Worm (Caenorhabditis elegans): ENCODE measurements around the gene Y19D10B.8.

Y19D10B.8 gene

DNA sequence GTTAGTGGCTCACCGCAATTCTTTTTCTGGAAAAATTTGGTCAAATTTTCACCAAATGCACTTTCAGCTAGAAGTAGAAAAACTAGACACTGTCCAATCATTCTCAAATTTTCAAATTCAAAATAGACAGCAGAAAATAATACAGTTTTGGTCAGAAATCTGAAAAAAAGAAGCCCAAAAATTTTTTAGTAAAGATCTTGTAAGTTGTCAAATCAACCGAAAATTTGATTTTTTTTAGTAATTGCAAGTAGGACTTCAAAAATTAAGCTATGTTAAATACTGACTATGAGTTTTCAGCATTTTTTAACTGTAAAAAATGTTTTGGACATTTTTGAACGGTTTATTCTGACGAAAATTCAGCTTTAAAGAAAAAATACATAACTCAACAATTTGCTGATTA, at the start of gene Y19D10B.8:
Gene Y19D10B.8, minus strand, starts transcription at position 101 of the 400 bp plus-strand sequence.
- TF ChIP-seq hlh-1 (tag; optimal IDR thresholded peaks at IDR 0.05), result no peak
- no peak for TF ChIP-seq pha-4 (tag; optimal IDR thresholded peaks at IDR 0.05)
- no peak for TF ChIP-seq snpc-4 (tag; optimal IDR thresholded peaks at IDR 0.05)
- no peak for TF ChIP-seq lin-32 (GFP tag; optimal IDR thresholded peaks at IDR 0.05)
- TF ChIP-seq sem-2 (GFP tag; optimal IDR thresholded peaks at IDR 0.05), result no peak
- TF ChIP-seq ces-1 (GFP tag; optimal IDR thresholded peaks at IDR 0.05), result no peak
- TF ChIP-seq sptf-1 (tag; optimal IDR thresholded peaks at IDR 0.05), result no peak
- TF ChIP-seq ceh-83 (GFP tag; optimal IDR thresholded peaks at IDR 0.05), result no peak
- no peak for TF ChIP-seq bed-3 (GFP tag; optimal IDR thresholded peaks at IDR 0.05)
- TF ChIP-seq blmp-1 (tag; optimal IDR thresholded peaks at IDR 0.05), result no peak
- TF ChIP-seq ceh-43 (GFP tag; optimal IDR thresholded peaks at IDR 0.05), result no peak
- no peak for TF ChIP-seq ztf-11 (tag; optimal IDR thresholded peaks at IDR 0.05)
- no peak for TF ChIP-seq zip-8 (tag; optimal IDR thresholded peaks at IDR 0.05)
- no peak for TF ChIP-seq flh-1 (GFP tag; optimal IDR thresholded peaks at IDR 0.05)
- no peak for TF ChIP-seq tbx-8 (GFP tag; optimal IDR thresholded peaks at IDR 0.05)
- no peak for TF ChIP-seq mls-2 (tag; optimal IDR thresholded peaks at IDR 0.05)
- TF ChIP-seq nhr-237 (tag; optimal IDR thresholded peaks at IDR 0.05), result no peak
- TF ChIP-seq nhr-76 (tag; optimal IDR thresholded peaks at IDR 0.05), result no peak
- TF ChIP-seq unc-120 (tag; optimal IDR thresholded peaks at IDR 0.05; ENCODE audit: poor library complexity, severe bottlenecking), result no peak

DNA sequence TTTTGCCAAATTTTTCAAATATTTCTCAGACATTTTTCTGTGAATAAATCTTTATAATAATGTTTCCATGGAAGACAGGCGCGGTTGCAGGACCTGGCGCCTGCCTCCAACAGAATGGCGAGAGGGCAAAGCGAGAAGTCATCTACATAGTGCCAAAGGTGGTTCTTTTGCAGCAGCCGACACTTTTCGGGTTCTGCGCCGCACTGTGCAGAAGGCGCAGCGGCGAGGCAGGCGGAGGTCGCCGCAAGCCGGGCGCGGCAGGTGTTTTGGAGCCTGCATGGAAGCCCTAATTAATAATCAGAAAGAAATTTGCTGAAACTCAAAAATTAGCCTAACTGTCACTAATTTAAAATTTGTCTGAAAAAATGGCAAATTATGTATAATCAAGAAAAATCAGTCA, 42.8 kb upstream of the Y19D10B.8 start:
- TF ChIP-seq cnd-1 (tag; optimal IDR thresholded peaks at IDR 0.05), result no peak
- no peak for TF ChIP-seq nhr-237 (tag; optimal IDR thresholded peaks at IDR 0.05)
- TF ChIP-seq elt-1 (tag; optimal IDR thresholded peaks at IDR 0.05; ENCODE audit: borderline replicate concordance, insufficient read depth), result no peak
- TF ChIP-seq mls-2 (tag; optimal IDR thresholded peaks at IDR 0.05), result no peak
- no peak for TF ChIP-seq ceh-43 (GFP tag; optimal IDR thresholded peaks at IDR 0.05)
- TF ChIP-seq flh-1 (GFP tag; optimal IDR thresholded peaks at IDR 0.05), result no peak
- no peak for TF ChIP-seq nhr-76 (tag; optimal IDR thresholded peaks at IDR 0.05)
- TF ChIP-seq unc-62 (GFP tag; optimal IDR thresholded peaks at IDR 0.05), result no peak
- TF ChIP-seq nhr-12 (tag; optimal IDR thresholded peaks at IDR 0.05), result no peak

DNA sequence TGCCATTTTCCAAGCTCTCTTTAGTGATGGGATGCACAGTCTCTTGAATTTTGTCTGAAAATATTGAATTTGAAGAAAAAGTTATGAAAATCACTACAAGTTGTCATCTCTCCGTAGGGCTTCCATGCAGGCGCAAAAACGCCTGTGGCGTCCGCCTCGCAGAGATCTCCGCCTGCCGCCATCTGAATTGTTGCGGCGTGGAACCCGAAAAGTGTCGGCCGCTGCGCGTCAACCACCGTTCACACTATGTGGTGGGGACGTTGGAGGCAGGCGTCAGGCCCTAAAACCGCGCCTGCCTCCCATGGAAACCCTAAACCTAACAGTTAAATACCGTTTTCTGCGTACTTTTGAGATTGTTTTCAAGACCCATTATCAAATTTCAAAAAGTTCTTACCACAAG, 41.3 kb upstream of the Y19D10B.8 start:
- TF ChIP-seq unc-120 (tag; optimal IDR thresholded peaks at IDR 0.05; ENCODE audit: poor library complexity, severe bottlenecking), result no peak
- TF ChIP-seq hlh-1 (tag; optimal IDR thresholded peaks at IDR 0.05), result no peak
- no peak for TF ChIP-seq nhr-237 (tag; optimal IDR thresholded peaks at IDR 0.05)
- TF ChIP-seq ham-2 (GFP tag; optimal IDR thresholded peaks at IDR 0.05), result no peak
- TF ChIP-seq ces-1 (GFP tag; optimal IDR thresholded peaks at IDR 0.05), result no peak
- no peak for TF ChIP-seq unc-39 (tag; optimal IDR thresholded peaks at IDR 0.05)
- TF ChIP-seq drap-1 (GFP tag; optimal IDR thresholded peaks at IDR 0.05), result no peak
- TF ChIP-seq bed-3 (GFP tag; optimal IDR thresholded peaks at IDR 0.05), result no peak
- no peak for TF ChIP-seq nhr-76 (tag; optimal IDR thresholded peaks at IDR 0.05)
- TF ChIP-seq zip-8 (tag; optimal IDR thresholded peaks at IDR 0.05), result no peak
- no peak for TF ChIP-seq sem-2 (GFP tag; optimal IDR thresholded peaks at IDR 0.05)
- TF ChIP-seq lin-32 (GFP tag; optimal IDR thresholded peaks at IDR 0.05), result no peak
- TF ChIP-seq elt-1 (tag; optimal IDR thresholded peaks at IDR 0.05; ENCODE audit: borderline replicate concordance, insufficient read depth), result no peak
- TF ChIP-seq mab-5 (tag; optimal IDR thresholded peaks at IDR 0.05), result no peak
- no peak for TF ChIP-seq M03D4.4 (tag; optimal IDR thresholded peaks at IDR 0.05)
- TF ChIP-seq elt-3 (tag; optimal IDR thresholded peaks at IDR 0.05), result no peak
- TF ChIP-seq flh-1 (GFP tag; optimal IDR thresholded peaks at IDR 0.05), result no peak
- TF ChIP-seq lsy-2 (tag; optimal IDR thresholded peaks at IDR 0.05), result no peak
- no peak for TF ChIP-seq tbx-8 (GFP tag; optimal IDR thresholded peaks at IDR 0.05)

DNA sequence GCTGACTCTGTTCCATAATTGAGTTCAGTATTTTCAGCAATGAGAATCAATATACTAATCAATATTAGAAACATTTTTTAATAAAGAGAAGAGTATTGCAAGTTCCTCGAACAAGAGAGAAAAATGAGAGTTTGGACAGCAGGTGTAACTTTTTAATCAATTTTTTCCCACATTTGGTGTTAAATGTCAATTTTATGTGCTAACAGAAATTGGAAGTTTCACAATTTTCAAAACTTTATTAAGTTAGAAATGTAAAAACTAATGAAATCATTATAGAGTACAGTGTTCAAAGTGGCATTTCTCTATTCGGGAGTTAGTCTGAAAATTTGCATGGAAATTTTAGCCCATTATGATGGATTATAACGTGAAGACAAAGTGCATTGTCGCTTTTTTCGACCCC, 40.5 kb upstream of the Y19D10B.8 start, which contains the start of gene irld-30:
Gene irld-30, minus strand, starts transcription at position 101 of the 400 bp plus-strand sequence.
- TF ChIP-seq tbx-8 (GFP tag; optimal IDR thresholded peaks at IDR 0.05) (no peak), nhr-76 (tag; optimal IDR thresholded peaks at IDR 0.05) (no peak), sem-2 (GFP tag; optimal IDR thresholded peaks at IDR 0.05) (no peak), unc-39 (tag; optimal IDR thresholded peaks at IDR 0.05) (no peak), ceh-39 (tag; optimal IDR thresholded peaks at IDR 0.05) (no peak), elt-1 (tag; optimal IDR thresholded peaks at IDR 0.05; ENCODE audit: borderline replicate concordance, insufficient read depth) (no peak), flh-1 (GFP tag; optimal IDR thresholded peaks at IDR 0.05) (no peak), cnd-1 (tag; optimal IDR thresholded peaks at IDR 0.05) (no peak), mls-2 (tag; optimal IDR thresholded peaks at IDR 0.05) (no peak), lin-13 (tag; optimal IDR thresholded peaks at IDR 0.05) (no peak), sptf-1 (tag; optimal IDR thresholded peaks at IDR 0.05) (no peak), pha-4 (tag; optimal IDR thresholded peaks at IDR 0.05) (no peak), unc-120 (tag; optimal IDR thresholded peaks at IDR 0.05; ENCODE audit: poor library complexity, severe bottlenecking) (no peak), ces-1 (GFP tag; optimal IDR thresholded peaks at IDR 0.05) (no peak), snpc-4 (tag; optimal IDR thresholded peaks at IDR 0.05) (no peak), elt-3 (tag; optimal IDR thresholded peaks at IDR 0.05) (no peak), ceh-43 (GFP tag; optimal IDR thresholded peaks at IDR 0.05) (no peak), M03D4.4 (tag; optimal IDR thresholded peaks at IDR 0.05) (no peak), nhr-12 (tag; optimal IDR thresholded peaks at IDR 0.05) (no peak)
